Worm (Caenorhabditis elegans): ENCODE results near the gene C28A5.6.

The C28A5.6 gene

ce11 chrIII:4395857-4396256, 33.4 kb downstream of the C28A5.6 start:
- TF ChIP-seq zip-5 (tag; optimal IDR thresholded peaks at IDR 0.05), result no peak
- TF ChIP-seq nfya-1 (tag; optimal IDR thresholded peaks at IDR 0.05), result peak; percentile 72
- no peak for TF ChIP-seq ceh-18 (tag; optimal IDR thresholded peaks at IDR 0.05)
- no peak for TF ChIP-seq ceh-30 (tag; optimal IDR thresholded peaks at IDR 0.05)

DNA sequence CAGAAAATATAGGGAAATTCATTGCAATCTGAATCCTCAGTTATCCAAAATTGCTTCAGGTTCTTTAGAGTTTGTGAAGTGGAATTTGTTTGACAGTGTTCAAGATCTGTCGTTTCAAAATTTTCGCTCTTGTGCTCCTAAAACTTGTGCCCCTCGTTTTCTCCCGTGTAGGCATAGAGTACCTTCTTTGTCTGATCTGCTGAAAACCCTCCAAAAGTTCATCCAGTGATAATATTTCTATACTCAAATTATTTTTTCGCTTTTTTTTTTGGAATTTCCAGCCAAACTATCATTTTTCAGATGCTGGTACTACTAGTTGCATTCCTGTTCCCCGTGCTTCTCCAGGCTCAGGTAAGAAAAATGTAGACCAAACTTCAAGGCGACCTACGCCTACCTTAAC, 34.8 kb downstream of the C28A5.6 start, which contains the start of gene R07E5.4:
Gene R07E5.4 (plus strand): TSS at position 301 of the 400 bp plus-strand sequence.
- TF ChIP-seq elt-4 (tag; optimal IDR thresholded peaks at IDR 0.05), result no peak
- no peak for TF ChIP-seq ttx-3 (tag; optimal IDR thresholded peaks at IDR 0.05)
- no peak for TF ChIP-seq madf-2 (tag; optimal IDR thresholded peaks at IDR 0.05)
- no peak for TF ChIP-seq ref-2 (tag; optimal IDR thresholded peaks at IDR 0.05)
- no peak for TF ChIP-seq fkh-10 (GFP tag; optimal IDR thresholded peaks at IDR 0.05)
- no peak for TF ChIP-seq hlh-6 (tag; optimal IDR thresholded peaks at IDR 0.05)
- TF ChIP-seq tbx-2 (tag; optimal IDR thresholded peaks at IDR 0.05), result no peak
- TF ChIP-seq sox-2 (GFP tag; IDR thresholded peaks at IDR 0.05), result no peak
- TF ChIP-seq ceh-48 (tag; optimal IDR thresholded peaks at IDR 0.05), result no peak

DNA sequence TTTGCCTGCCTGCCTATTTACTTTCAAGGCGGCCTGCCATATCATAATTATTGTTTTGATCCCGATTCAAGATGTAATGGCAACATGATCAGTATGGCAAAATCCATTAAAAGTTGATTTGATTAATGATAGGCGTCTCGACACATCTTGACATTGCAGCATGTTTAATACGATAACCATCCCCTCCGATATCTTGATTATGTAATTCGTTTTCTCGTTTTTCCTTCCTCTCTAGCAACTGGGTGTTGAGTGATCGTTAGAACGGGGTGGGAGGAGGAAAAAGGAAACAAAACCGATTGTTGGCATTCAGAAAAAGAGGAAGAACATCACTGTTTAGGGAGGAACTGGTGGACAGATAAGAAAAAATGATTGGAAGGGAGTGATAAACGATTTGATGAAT, 37.4 kb downstream of the C28A5.6 start:
- TF ChIP-seq fax-1 (tag; optimal IDR thresholded peaks at IDR 0.05) (no peak), ceh-14 (tag; optimal IDR thresholded peaks at IDR 0.05) (no peak), che-1 (tag; optimal IDR thresholded peaks at IDR 0.05) (no peak), npax-4 (tag; optimal IDR thresholded peaks at IDR 0.05) (no peak), nfya-1 (tag; optimal IDR thresholded peaks at IDR 0.05) (no peak), ceh-2 (tag; optimal IDR thresholded peaks at IDR 0.05) (no peak), F13H6.1 (tag; optimal IDR thresholded peaks at IDR 0.05) (no peak), ceh-6 (GFP tag; optimal IDR thresholded peaks at IDR 0.05) (no peak), K09A11.1 (tag; optimal IDR thresholded peaks at IDR 0.05; ENCODE audit: insufficient read depth) (no peak), pat-9 (tag; optimal IDR thresholded peaks at IDR 0.05) (no peak), elt-2 (tag; optimal IDR thresholded peaks at IDR 0.05) (no peak), syd-9 (tag; optimal IDR thresholded peaks at IDR 0.05) (no peak), ama-1 (optimal IDR thresholded peaks at IDR 0.05) (no peak), ets-4 (tag; optimal IDR thresholded peaks at IDR 0.05) (no peak), pag-3 (tag; optimal IDR thresholded peaks at IDR 0.05; ENCODE audit: borderline replicate concordance) (no peak), sox-4 (tag; optimal IDR thresholded peaks at IDR 0.05) (no peak), unc-42 (tag; optimal IDR thresholded peaks at IDR 0.05) (no peak)

DNA sequence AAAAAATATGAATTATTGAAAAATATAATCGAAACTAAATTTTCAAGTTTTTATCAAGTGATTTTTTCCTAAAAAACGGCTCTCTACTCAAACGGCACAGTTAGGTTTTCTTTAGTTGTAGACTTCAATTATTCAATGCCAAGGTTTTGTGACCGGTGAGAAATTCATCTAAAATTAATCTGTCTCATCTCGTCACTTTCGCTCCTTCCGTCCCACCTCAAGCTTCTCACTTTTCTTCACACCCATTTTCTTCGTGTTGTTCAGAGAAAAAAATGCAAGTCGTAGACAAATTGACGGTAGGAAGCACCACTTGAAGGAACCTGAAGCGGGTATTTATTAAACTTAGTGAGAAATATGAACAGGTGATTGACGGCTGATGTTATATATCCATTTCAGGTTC, 38.0 kb downstream of the C28A5.6 start:
- TF ChIP-seq C08G9.2 (tag; optimal IDR thresholded peaks at IDR 0.05) (no peak), sdc-2 (tag; optimal IDR thresholded peaks at IDR 0.05) (no peak)

DNA sequence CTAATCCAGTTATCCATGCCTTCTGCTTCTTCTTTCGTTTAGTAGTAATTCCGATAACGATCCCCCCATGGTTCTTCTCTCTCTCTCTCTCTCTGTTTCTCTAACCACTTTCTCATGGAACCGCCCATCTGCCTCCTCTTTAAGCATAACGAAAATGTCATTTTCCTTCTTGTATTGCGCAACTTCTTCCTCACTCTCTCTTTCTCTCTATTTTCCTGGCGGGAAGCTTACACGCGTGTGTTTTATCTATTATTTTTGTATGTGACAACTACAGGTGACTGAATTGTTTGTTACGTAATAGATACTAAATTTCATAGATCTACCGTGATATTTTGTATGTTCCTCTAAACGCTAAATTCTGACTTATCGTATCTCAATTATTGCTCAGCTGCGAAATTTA, 38.9 kb downstream of the C28A5.6 start:
- TF ChIP-seq mec-3 (tag; optimal IDR thresholded peaks at IDR 0.05; ENCODE audit: borderline replicate concordance) (no peak), ref-2 (tag; optimal IDR thresholded peaks at IDR 0.05) (no peak), ceh-2 (tag; optimal IDR thresholded peaks at IDR 0.05) (no peak), syd-9 (tag; optimal IDR thresholded peaks at IDR 0.05) (no peak), unc-42 (tag; optimal IDR thresholded peaks at IDR 0.05) (no peak), pha-4 (tag; optimal IDR thresholded peaks at IDR 0.05) (no peak), pax-1 (tag; optimal IDR thresholded peaks at IDR 0.05) (no peak), ceh-34 (tag; optimal IDR thresholded peaks at IDR 0.05) (no peak), pat-9 (tag; optimal IDR thresholded peaks at IDR 0.05) (no peak), hlh-15 (tag; optimal IDR thresholded peaks at IDR 0.05) (no peak), Y22D7AL.16 (tag; optimal IDR thresholded peaks at IDR 0.05) (no peak), lim-6 (tag; optimal IDR thresholded peaks at IDR 0.05) (no peak), npax-4 (tag; optimal IDR thresholded peaks at IDR 0.05) (no peak), fkh-6 (tag; optimal IDR thresholded peaks at IDR 0.05) (no peak), ama-1 (optimal IDR thresholded peaks at IDR 0.05) (no peak), hlh-8 (tag; optimal IDR thresholded peaks at IDR 0.05) (no peak), pag-3 (tag; optimal IDR thresholded peaks at IDR 0.05; ENCODE audit: borderline replicate concordance) (no peak)
